Worm (Caenorhabditis elegans) whole organism, mixed stage, embryonic: ENCODE data around the gene ZK1248.4.

Experiments
- M03D4.4 ChIP-seq: sonication (generic microtip); optimal IDR thresholded peaks from 2 replicates; lab custom pipeline; 2017; ENCODE audit warnings: mild to moderate bottlenecking, missing genetic modification characterization, missing compliant biosample characterization
- bed-3 ChIP-seq: fragments of 200-800 bp; sonication (Bioruptor generic); optimal IDR thresholded peaks from 3 replicates; lab custom pipeline; 2018; ENCODE audit warnings: mild to moderate bottlenecking, missing genetic modification characterization, moderate library complexity, missing compliant biosample characterization
- blmp-1 ChIP-seq: fragments of 150-350 bp; optimal IDR thresholded peaks from 2 replicates; lab custom pipeline; 2014; ENCODE audit warnings: missing biosample characterization, missing genetic modification characterization
- ceh-39 ChIP-seq: fragments of 150-350 bp; optimal IDR thresholded peaks from 2 replicates; lab custom pipeline; 2014; ENCODE audit warnings: missing biosample characterization, missing genetic modification characterization
- ceh-43 ChIP-seq: fragments of 200-800 bp; sonication (Bioruptor generic); optimal IDR thresholded peaks from 2 replicates; lab custom pipeline; 2018; ENCODE audit warnings: mild to moderate bottlenecking, missing genetic modification characterization, moderate library complexity, missing compliant biosample characterization
- ceh-83 ChIP-seq: fragments of 200-800 bp; sonication (Bioruptor generic); optimal IDR thresholded peaks from 2 replicates; lab custom pipeline; 2018; ENCODE audit warnings: mild to moderate bottlenecking, missing genetic modification characterization, missing compliant biosample characterization
- ces-1 ChIP-seq: fragments of 150-350 bp; optimal IDR thresholded peaks from 2 replicates; lab custom pipeline; 2014; ENCODE audit warnings: missing biosample characterization, missing genetic modification reagents, missing genetic modification characterization
- cnd-1 ChIP-seq: fragments of 200-800 bp; sonication (Bioruptor generic); optimal IDR thresholded peaks from 2 replicates; lab custom pipeline; 2018; ENCODE audit warnings: mild to moderate bottlenecking, missing genetic modification characterization, missing compliant biosample characterization
- drap-1 ChIP-seq: fragments of 200-800 bp; sonication (Bioruptor generic); optimal IDR thresholded peaks from 3 replicates; lab custom pipeline; 2018; ENCODE audit warnings: mild to moderate bottlenecking, missing genetic modification characterization, missing compliant biosample characterization
- elt-1 ChIP-seq: sonication (generic microtip); optimal IDR thresholded peaks from 2 replicates; lab custom pipeline; 2017; ENCODE audit warnings: missing genetic modification characterization, mild to moderate bottlenecking, missing compliant biosample characterization, antibody characterized with exemption, moderate library complexity, borderline replicate concordance; ENCODE audit not compliant: insufficient read depth
- elt-3 ChIP-seq: fragments of 150-350 bp; optimal IDR thresholded peaks from 2 replicates; lab custom pipeline; 2014; ENCODE audit warnings: missing biosample characterization, missing genetic modification characterization
- flh-1 ChIP-seq: fragments of 200-800 bp; sonication (Bioruptor generic); optimal IDR thresholded peaks from 2 replicates; lab custom pipeline; 2018; ENCODE audit warnings: mild to moderate bottlenecking, missing genetic modification characterization, moderate library complexity, missing compliant biosample characterization
- ham-2 ChIP-seq: fragments of 200-800 bp; sonication (Bioruptor generic); optimal IDR thresholded peaks from 2 replicates; lab custom pipeline; 2018; ENCODE audit warnings: mild to moderate bottlenecking, missing genetic modification characterization, missing compliant biosample characterization
- hlh-1 ChIP-seq: fragments of 150-350 bp; optimal IDR thresholded peaks from 2 replicates; lab custom pipeline; 2014; ENCODE audit warnings: missing biosample characterization, missing genetic modification reagents, missing genetic modification characterization
- lin-13 ChIP-seq: fragments of 150-350 bp; optimal IDR thresholded peaks from 2 replicates; lab custom pipeline; 2014; ENCODE audit warnings: missing biosample characterization, missing genetic modification characterization
- lin-32 ChIP-seq: fragments of 200-800 bp; sonication (Bioruptor generic); optimal IDR thresholded peaks from 2 replicates; lab custom pipeline; 2018; ENCODE audit warnings: mild to moderate bottlenecking, missing genetic modification characterization, missing compliant biosample characterization
- lsy-2 ChIP-seq: fragments of 150-350 bp; optimal IDR thresholded peaks from 2 replicates; lab custom pipeline; 2014; ENCODE audit warnings: missing biosample characterization, missing genetic modification characterization
- mab-5 ChIP-seq: fragments of 150-350 bp; optimal IDR thresholded peaks from 2 replicates; lab custom pipeline; 2014; ENCODE audit warnings: missing biosample characterization, missing genetic modification characterization
- mep-1 ChIP-seq: fragments of 150-350 bp; optimal IDR thresholded peaks from 2 replicates; lab custom pipeline; 2017; ENCODE audit warnings: missing biosample characterization, missing genetic modification reagents, missing genetic modification characterization, inconsistent platforms
- mls-2 ChIP-seq: sonication (generic microtip); optimal IDR thresholded peaks from 2 replicates; lab custom pipeline; 2016; ENCODE audit warnings: mild to moderate bottlenecking, missing genetic modification characterization, moderate library complexity, missing compliant biosample characterization
- nhr-12 ChIP-seq: fragments of 150-350 bp; optimal IDR thresholded peaks from 2 replicates; lab custom pipeline; 2014; ENCODE audit warnings: missing biosample characterization, missing genetic modification characterization
- nhr-2 ChIP-seq: fragments of 150-350 bp; optimal IDR thresholded peaks from 2 replicates; lab custom pipeline; 2014; ENCODE audit warnings: missing biosample characterization, missing genetic modification characterization
- nhr-237 ChIP-seq: fragments of 150-350 bp; optimal IDR thresholded peaks from 2 replicates; lab custom pipeline; 2014; ENCODE audit warnings: missing biosample characterization, missing genetic modification characterization
- nhr-28 ChIP-seq: fragments of 150-350 bp; optimal IDR thresholded peaks from 2 replicates; lab custom pipeline; 2014; ENCODE audit warnings: missing biosample characterization, missing genetic modification characterization
- nhr-76 ChIP-seq: sonication (generic microtip); optimal IDR thresholded peaks from 2 replicates; lab custom pipeline; 2017; ENCODE audit warnings: missing biosample characterization, missing genetic modification characterization
- pha-4 ChIP-seq: fragments of 150-350 bp; optimal IDR thresholded peaks from 2 replicates; lab custom pipeline; 2018; ENCODE audit warnings: missing biosample characterization, missing genetic modification reagents, missing genetic modification characterization
- sem-2 ChIP-seq: fragments of 200-800 bp; sonication (Bioruptor generic); optimal IDR thresholded peaks from 2 replicates; lab custom pipeline; 2018; ENCODE audit warnings: mild to moderate bottlenecking, missing genetic modification characterization, missing compliant biosample characterization
- snpc-4 ChIP-seq: fragments of 150-350 bp; optimal IDR thresholded peaks from 2 replicates; lab custom pipeline; 2014; ENCODE audit warnings: missing biosample characterization, missing genetic modification characterization
- sptf-1 ChIP-seq: sonication (generic microtip); optimal IDR thresholded peaks from 2 replicates; lab custom pipeline; 2017; ENCODE audit warnings: mild to moderate bottlenecking, missing genetic modification characterization, moderate library complexity, missing compliant biosample characterization
- tbx-8 ChIP-seq: fragments of 200-800 bp; sonication (Bioruptor generic); optimal IDR thresholded peaks from 2 replicates; lab custom pipeline; 2018; ENCODE audit warnings: mild to moderate bottlenecking, missing genetic modification characterization, moderate library complexity, missing compliant biosample characterization
- unc-120 ChIP-seq: sonication (generic microtip); optimal IDR thresholded peaks from 2 replicates; lab custom pipeline; 2017; ENCODE audit warnings: missing genetic modification characterization, missing compliant biosample characterization; ENCODE audit not compliant: poor library complexity, severe bottlenecking
- unc-39 ChIP-seq: fragments of 150-350 bp; optimal IDR thresholded peaks from 2 replicates; lab custom pipeline; 2014; ENCODE audit warnings: missing biosample characterization, missing genetic modification characterization
- unc-62 ChIP-seq: fragments of 150-350 bp; optimal IDR thresholded peaks from 2 replicates; lab custom pipeline; 2014; ENCODE audit warnings: missing biosample characterization, missing genetic modification reagents, missing genetic modification characterization
- zip-8 ChIP-seq: fragments of 150-350 bp; optimal IDR thresholded peaks from 2 replicates; lab custom pipeline; 2014; ENCODE audit warnings: missing biosample characterization, missing genetic modification characterization
- ztf-11 ChIP-seq: fragments of 150-350 bp; optimal IDR thresholded peaks from 2 replicates; lab custom pipeline; 2014; ENCODE audit warnings: missing biosample characterization, missing genetic modification characterization

Gene ZK1248.4

ce11 chrII:5777372-5777771 lies 41.0 kb upstream of the ZK1248.4 start:
- TF ChIP-seq nhr-2 (peak; percentile 94), lin-13 (tag; lab: Kevin White, UChicago) (no peak), ces-1 (GFP tag; lab: Kevin White, UChicago) (no peak)

- TF ChIP-seq lsy-2 (no peak), hlh-1 (peak; percentile 18), mep-1 (no peak), zip-8 (tag; lab: Kevin White, UChicago) (no peak), nhr-76 (tag; lab: Kevin White, UChicago) (no peak), ces-1 (GFP tag; lab: Kevin White, UChicago) (peak; percentile 44), mls-2 (tag; lab: Kevin White, UChicago) (no peak), sptf-1 (tag; lab: Kevin White, UChicago) (no peak), ham-2 (GFP tag; lab: Kevin White, UChicago) (no peak), tbx-8 (GFP tag; lab: Kevin White, UChicago) (no peak), ceh-43 (GFP tag; lab: Kevin White, UChicago) (no peak), blmp-1 (tag; lab: Kevin White, UChicago) (no peak), lin-13 (tag; lab: Kevin White, UChicago) (no peak), unc-120 (tag; lab: Kevin White, UChicago) (peak; percentile 42)
Observed at ce11 chrII:5779866-5780265, 38.5 kb upstream of the ZK1248.4 start.

- TF ChIP-seq lsy-2 = no peak
- TF ChIP-seq ham-2 (GFP tag; lab: Kevin White, UChicago) = peak; percentile 76
- no peak for TF ChIP-seq mep-1
- TF ChIP-seq elt-3 (tag; lab: Kevin White, UChicago) = no peak
- no peak for TF ChIP-seq nhr-28
- TF ChIP-seq flh-1 (GFP tag; lab: Kevin White, UChicago) = peak; percentile 52
- TF ChIP-seq drap-1 (GFP tag; lab: Kevin White, UChicago) = peak; percentile 69
- TF ChIP-seq nhr-2 = no peak
- no peak for TF ChIP-seq zip-8 (tag; lab: Kevin White, UChicago)
- no peak for TF ChIP-seq unc-62 (GFP tag; lab: Kevin White, UChicago)
- TF ChIP-seq ceh-43 (GFP tag; lab: Kevin White, UChicago) = peak; percentile 10
- no peak for TF ChIP-seq ceh-39 (tag; lab: Kevin White, UChicago)
- TF ChIP-seq unc-120 (tag; lab: Kevin White, UChicago) = peak; percentile 89
- no peak for TF ChIP-seq mab-5
- peak; percentile 64 for TF ChIP-seq cnd-1 (tag; lab: Kevin White, UChicago)
- peak; percentile 16 for TF ChIP-seq pha-4 (tag; lab: Kevin White, UChicago)
- TF ChIP-seq lin-13 (tag; lab: Kevin White, UChicago) = peak; percentile 12
- TF ChIP-seq ztf-11 = no peak
- TF ChIP-seq ceh-83 = peak; percentile 78
- TF ChIP-seq sptf-1 (tag; lab: Kevin White, UChicago) = peak; percentile 81
- peak; percentile 65 for TF ChIP-seq sem-2 (GFP tag; lab: Kevin White, UChicago)
- no peak for TF ChIP-seq nhr-237
- TF ChIP-seq bed-3 (GFP tag; lab: Kevin White, UChicago) = peak; percentile 44
- TF ChIP-seq elt-1 (tag; lab: Kevin White, UChicago) = no peak
- peak; percentile 10 for TF ChIP-seq hlh-1
- TF ChIP-seq nhr-12 = no peak
- TF ChIP-seq unc-39 (tag; lab: Kevin White, UChicago) = no peak
- TF ChIP-seq ces-1 (GFP tag; lab: Kevin White, UChicago) = no peak
- peak; percentile 72 for TF ChIP-seq mls-2 (tag; lab: Kevin White, UChicago)
- TF ChIP-seq lin-32 = peak; percentile 45
- no peak for TF ChIP-seq blmp-1 (tag; lab: Kevin White, UChicago)
- no peak for TF ChIP-seq nhr-76 (tag; lab: Kevin White, UChicago)
- TF ChIP-seq tbx-8 (GFP tag; lab: Kevin White, UChicago) = peak; percentile 36
- no peak for TF ChIP-seq snpc-4 (tag; lab: Kevin White, UChicago)
- TF ChIP-seq M03D4.4 (tag; lab: Kevin White, UChicago) = peak; percentile 70
Observed at ce11 chrII:5781935-5782921, 36.2 kb upstream of the ZK1248.4 start, which contains the start of gene K05F1.6. Gene K05F1.6, plus strand, starts transcription at chrII:5782520.
